Worm (Caenorhabditis elegans) whole organism, L3 larva: ENCODE results near the gene srh-146.

Experiments
- R02D3.7 ChIP-seq: fragments of 150-350 bp; optimal IDR thresholded peaks from 2 replicates; lab custom pipeline; 2014; ENCODE audit warnings: missing biosample characterization, missing genetic modification characterization
- ZK546.5 ChIP-seq: sonication (generic microtip); optimal IDR thresholded peaks from 2 replicates; lab custom pipeline; 2017; ENCODE audit warnings: missing biosample characterization, missing genetic modification characterization
- ama-1 ChIP-seq: fragments of 150-350 bp; optimal IDR thresholded peaks from 2 replicates; lab custom pipeline; 2018
- ceh-28 ChIP-seq: fragments of 150-350 bp; optimal IDR thresholded peaks from 2 replicates; lab custom pipeline; 2014; ENCODE audit warnings: missing biosample characterization, missing genetic modification reagents, missing genetic modification characterization
- ceh-9 ChIP-seq: sonication (generic microtip); optimal IDR thresholded peaks from 2 replicates; lab custom pipeline; 2018; ENCODE audit warnings: missing biosample characterization, missing genetic modification characterization
- daf-12 ChIP-seq: fragments of 150-350 bp; optimal IDR thresholded peaks from 2 replicates; lab custom pipeline; 2014; ENCODE audit warnings: missing biosample characterization, missing genetic modification reagents, missing genetic modification characterization
- egl-27 ChIP-seq: sonication (generic microtip); optimal IDR thresholded peaks from 4 replicates; lab custom pipeline; 2017; ENCODE audit warnings: missing biosample characterization, missing genetic modification reagents, missing genetic modification characterization
- elt-1 ChIP-seq: fragments of 150-350 bp; optimal IDR thresholded peaks from 2 replicates; lab custom pipeline; 2014; ENCODE audit warnings: missing biosample characterization, missing genetic modification characterization
- elt-3 ChIP-seq, 3 experiments: fragments of 150-350 bp in 1 of 3; sonication (generic microtip) in 2 of 3; optimal IDR thresholded peaks; 2 replicates in 2 of 3; 4 replicates in 1 of 3; lab custom pipeline; 2014 to 2017; ENCODE audit warnings: missing biosample characterization in 3 of 3, missing genetic modification characterization in 3 of 3
- eor-1 ChIP-seq, 2 experiments: fragments of 150-350 bp; optimal IDR thresholded peaks; 2 replicates each; lab custom pipeline; 2014 to 2018; ENCODE audit warnings: missing biosample characterization in 2 of 2, missing genetic modification characterization in 2 of 2
- fkh-10 ChIP-seq: sonication (generic microtip); optimal IDR thresholded peaks from 2 replicates; lab custom pipeline; 2017; ENCODE audit warnings: missing biosample characterization, missing genetic modification reagents, missing genetic modification characterization
- fos-1 ChIP-seq: fragments of 150-350 bp; optimal IDR thresholded peaks from 2 replicates; lab custom pipeline; 2014; ENCODE audit warnings: missing biosample characterization, missing genetic modification characterization
- hmg-11 ChIP-seq: sonication (generic microtip); optimal IDR thresholded peaks from 2 replicates; lab custom pipeline; 2016; ENCODE audit warnings: missing genetic modification characterization, missing compliant biosample characterization
- jun-1 ChIP-seq: fragments of 150-350 bp; optimal IDR thresholded peaks from 2 replicates; lab custom pipeline; 2014; ENCODE audit warnings: missing biosample characterization, missing genetic modification reagents, missing genetic modification characterization
- lin-15B ChIP-seq: fragments of 150-350 bp; optimal IDR thresholded peaks from 2 replicates; lab custom pipeline; 2014; ENCODE audit warnings: missing biosample characterization, missing genetic modification characterization
- mdl-1 ChIP-seq: fragments of 150-350 bp; optimal IDR thresholded peaks from 2 replicates; lab custom pipeline; 2014; ENCODE audit warnings: missing biosample characterization, missing genetic modification characterization
- mml-1 ChIP-seq: fragments of 150-350 bp; sonication (generic microtip); optimal IDR thresholded peaks from 3 replicates; lab custom pipeline; 2014; ENCODE audit warnings: missing biosample characterization, missing genetic modification characterization
- nhr-11 ChIP-seq: fragments of 150-350 bp; optimal IDR thresholded peaks from 2 replicates; lab custom pipeline; 2014; ENCODE audit warnings: missing biosample characterization, missing genetic modification characterization
- nhr-12 ChIP-seq: fragments of 150-350 bp; optimal IDR thresholded peaks from 2 replicates; lab custom pipeline; 2014; ENCODE audit warnings: missing biosample characterization, missing genetic modification characterization
- nhr-23 ChIP-seq: fragments of 150-350 bp; optimal IDR thresholded peaks from 2 replicates; lab custom pipeline; 2014; ENCODE audit warnings: missing biosample characterization, missing genetic modification reagents, missing genetic modification characterization
- nhr-25 ChIP-seq: sonication (generic microtip); optimal IDR thresholded peaks from 2 replicates; lab custom pipeline; 2017; ENCODE audit warnings: missing biosample characterization, missing genetic modification characterization
- nhr-28 ChIP-seq: fragments of 150-350 bp; optimal IDR thresholded peaks from 2 replicates; lab custom pipeline; 2014; ENCODE audit warnings: missing biosample characterization, missing genetic modification characterization
- nhr-43 ChIP-seq: sonication (generic microtip); optimal IDR thresholded peaks from 2 replicates; lab custom pipeline; 2016; ENCODE audit warnings: mild to moderate bottlenecking, missing genetic modification characterization, missing compliant biosample characterization; ENCODE audit not compliant: poor library complexity, severe bottlenecking
- nhr-67 ChIP-seq: fragments of 150-350 bp; optimal IDR thresholded peaks from 2 replicates; lab custom pipeline; 2014; ENCODE audit warnings: missing biosample characterization, missing genetic modification characterization
- nhr-76 ChIP-seq: fragments of 150-350 bp; sonication (generic microtip); optimal IDR thresholded peaks from 5 replicates; lab custom pipeline; 2014; ENCODE audit warnings: missing biosample characterization, missing genetic modification characterization
- nhr-77 ChIP-seq: fragments of 150-350 bp; optimal IDR thresholded peaks from 2 replicates; lab custom pipeline; 2014; ENCODE audit warnings: missing biosample characterization, missing genetic modification characterization
- pha-4 ChIP-seq: fragments of 150-350 bp; optimal IDR thresholded peaks from 2 replicates; lab custom pipeline; 2014; ENCODE audit warnings: missing biosample characterization, missing genetic modification reagents, missing genetic modification characterization
- pqm-1 ChIP-seq: fragments of 150-350 bp; optimal IDR thresholded peaks from 2 replicates; lab custom pipeline; 2017; ENCODE audit warnings: missing biosample characterization, missing genetic modification characterization, inconsistent platforms
- sea-2 ChIP-seq: fragments of 150-350 bp; sonication (generic microtip); optimal IDR thresholded peaks from 4 replicates; lab custom pipeline; 2014; ENCODE audit warnings: missing biosample characterization, missing genetic modification reagents, missing genetic modification characterization
- snpc-4 ChIP-seq: fragments of 150-350 bp; optimal IDR thresholded peaks from 2 replicates; lab custom pipeline; 2014; ENCODE audit warnings: missing biosample characterization, missing genetic modification characterization
- tbx-2 ChIP-seq: sonication (generic microtip); optimal IDR thresholded peaks from 2 replicates; lab custom pipeline; 2016; ENCODE audit warnings: mild to moderate bottlenecking, missing genetic modification characterization, missing compliant biosample characterization
- unc-39 ChIP-seq: sonication (generic microtip); optimal IDR thresholded peaks from 4 replicates; lab custom pipeline; 2017; ENCODE audit warnings: missing biosample characterization, missing genetic modification characterization
- unc-62 ChIP-seq: fragments of 150-350 bp; sonication (generic microtip); optimal IDR thresholded peaks from 4 replicates; lab custom pipeline; 2014; ENCODE audit warnings: missing biosample characterization, missing genetic modification reagents, missing genetic modification characterization
- zag-1 ChIP-seq: fragments of 150-350 bp; optimal IDR thresholded peaks from 2 replicates; lab custom pipeline; 2014; ENCODE audit warnings: missing biosample characterization, missing genetic modification characterization
- ztf-4 ChIP-seq: fragments of 150-350 bp; optimal IDR thresholded peaks from 2 replicates; lab custom pipeline; 2014; ENCODE audit warnings: missing biosample characterization, missing genetic modification characterization

The srh-146 gene

ce11 chrV:2958202-2958601 is 44.2 kb downstream of the srh-146 start, which contains the start of gene srw-142:
srw-142 (minus strand) TSS chrV:2958302.
- TF ChIP-seq eor-1 (tag; optimal IDR thresholded peaks at IDR 0.05; lab: Kevin White, UChicago) (no peak), pha-4 (tag; lab: Kevin White, UChicago) (no peak), nhr-77 (tag; lab: Kevin White, UChicago) (no peak), elt-1 (no peak), sea-2 (no peak), mdl-1 (tag; lab: Kevin White, UChicago) (no peak), ceh-9 (tag; lab: Kevin White, UChicago) (no peak), hmg-11 (no peak), R02D3.7 (tag; lab: Kevin White, UChicago) (no peak), nhr-23 (tag; lab: Kevin White, UChicago) (no peak), nhr-25 (tag; lab: Kevin White, UChicago) (no peak)
- TF ChIP-seq, all 47 proteins: peak for 0

ce11 chrV:2960894-2961293 is 46.8 kb downstream of the srh-146 start, which contains the start of gene srw-144:
srw-144 (minus strand) TSS chrV:2960994.
- TF ChIP-seq elt-3 (tag; optimal IDR thresholded peaks at IDR 0.05; lab: Kevin White, UChicago): no peak
- no peak for TF ChIP-seq eor-1 (tag; optimal IDR thresholded peaks at IDR 0.05; lab: Kevin White, UChicago)
- TF ChIP-seq nhr-12 (tag; lab: Kevin White, UChicago): no peak
- no peak for TF ChIP-seq egl-27 (tag; lab: Kevin White, UChicago)
- no peak for TF ChIP-seq nhr-43 (tag; lab: Kevin White, UChicago)
- no peak for TF ChIP-seq unc-39 (tag; lab: Kevin White, UChicago)
- no peak for TF ChIP-seq tbx-2 (tag; lab: Kevin White, UChicago)
- no peak for TF ChIP-seq jun-1 (tag; lab: Kevin White, UChicago)
- TF ChIP-seq nhr-76: no peak
- TF ChIP-seq nhr-23 (tag; lab: Kevin White, UChicago): no peak
- TF ChIP-seq snpc-4 (tag; lab: Kevin White, UChicago): no peak
- TF ChIP-seq unc-62 (GFP tag; lab: Kevin White, UChicago): no peak
- TF ChIP-seq fkh-10 (GFP tag; lab: Kevin White, UChicago): no peak
- TF ChIP-seq, all 47 proteins: peak for 0

ce11 chrV:2962960-2963359 is 48.9 kb downstream of the srh-146 start, which contains the start of gene srw-138:
srw-138 (minus strand) TSS chrV:2963060.
- TF ChIP-seq ztf-4 (tag; lab: Kevin White, UChicago) (no peak), nhr-76 (no peak), ceh-28 (no peak), ama-1 (no peak), unc-39 (tag; lab: Kevin White, UChicago) (no peak), hmg-11 (no peak), fos-1 (tag; lab: Kevin White, UChicago) (no peak), pqm-1 (tag; lab: Kevin White, UChicago) (no peak), nhr-23 (tag; lab: Kevin White, UChicago) (no peak), elt-1 (no peak)
- TF ChIP-seq, all 47 proteins: peak for 0

ce11 chrV:2964786-2965185 is 50.7 kb downstream of the srh-146 start, which contains the start of gene srh-88:
srh-88 (minus strand) TSS chrV:2964886.
- TF ChIP-seq hmg-11 (no peak), ztf-4 (tag; lab: Kevin White, UChicago) (no peak), nhr-76 (no peak), unc-39 (tag; lab: Kevin White, UChicago) (no peak), nhr-67 (tag; lab: Kevin White, UChicago) (no peak), nhr-28 (tag; lab: Kevin White, UChicago) (no peak), nhr-11 (no peak), zag-1 (tag; lab: Kevin White, UChicago) (no peak), elt-3 (tag; optimal IDR thresholded peaks at IDR 0.05; lab: Kevin White, UChicago) (no peak), ZK546.5 (tag; lab: Kevin White, UChicago) (no peak), mml-1 (tag; lab: Kevin White, UChicago) (no peak), pqm-1 (tag; lab: Kevin White, UChicago) (no peak), lin-15B (tag; lab: Kevin White, UChicago) (no peak), eor-1 (tag; optimal IDR thresholded peaks at IDR 0.05; lab: Kevin White, UChicago) (no peak), ama-1 (no peak), daf-12 (tag; lab: Kevin White, UChicago) (no peak), tbx-2 (tag; lab: Kevin White, UChicago) (no peak), sea-2 (no peak)
